Worm (Caenorhabditis elegans): ENCODE results near the gene snpn-1.

- TF ChIP-seq him-1 (tag; optimal IDR thresholded peaks at IDR 0.05) (peak; percentile 11), dao-5 (tag; optimal IDR thresholded peaks at IDR 0.05) (no peak)
Observed at ce11 chrIV:5137809-5138208, 47.0 kb upstream of the snpn-1 start.

All from whole organism, L4/young adult.